Fruit fly (Drosophila melanogaster): Measurements from ENCODE around the gene asun.

DNA sequence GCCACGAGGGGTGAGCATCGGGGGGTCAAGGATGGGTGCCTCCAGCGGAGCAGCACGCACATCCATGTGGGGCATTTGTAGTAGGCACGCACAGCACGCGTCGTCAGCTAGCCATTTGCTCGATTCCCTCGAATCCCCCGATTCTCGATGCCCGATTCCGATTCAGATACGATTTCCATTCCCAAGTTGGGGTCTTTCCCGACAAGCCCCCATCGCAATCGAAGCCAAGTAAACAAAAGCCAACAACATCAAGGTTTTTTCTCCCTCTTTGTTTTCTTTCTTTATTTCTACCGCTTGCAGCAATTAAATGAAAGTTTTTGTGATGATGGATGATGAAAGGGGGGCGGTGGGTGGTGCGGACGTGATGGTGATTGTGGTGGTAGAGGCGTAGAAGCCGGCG, 37.0 kb upstream of the asun start:
- TF ChIP-seq psq (optimal IDR thresholded peaks at IDR 0.05), result no peak
- TF ChIP-seq insv (optimal IDR thresholded peaks at IDR 0.05), result no peak
